Fruit fly (Drosophila melanogaster) whole organism, prepupa: ENCODE measurements around the gene Ipo9.

Source experiments
- Blimp-1 ChIP-seq: fragments of 200-800 bp; sonication (Bioruptor generic); optimal IDR thresholded peaks from 3 replicates; lab custom pipeline; 2017; ENCODE audit warnings: missing biosample characterization, missing genetic modification characterization, mild to moderate bottlenecking, moderate library complexity, missing genetic modification reagents
- CG10631 ChIP-seq: fragments of 200-800 bp; sonication (Bioruptor generic); optimal IDR thresholded peaks from 2 replicates; lab custom pipeline; 2016; ENCODE audit warnings: missing biosample characterization, missing genetic modification characterization
- CG10669 ChIP-seq: fragments of 200-800 bp; sonication (Bioruptor generic); optimal IDR thresholded peaks from 3 replicates; lab custom pipeline; 2018; ENCODE audit warnings: missing biosample characterization, mild to moderate bottlenecking, missing genetic modification characterization, moderate library complexity
- CG11294 ChIP-seq: fragments of 200-800 bp; sonication (Bioruptor generic); IDR thresholded peaks from 2 replicates; pipeline ENCODE4 v1.3.6; 2022; ENCODE audit warnings: missing biosample characterization, missing genetic modification characterization
- CG11902 ChIP-seq: fragments of 200-800 bp; sonication (Bioruptor generic); optimal IDR thresholded peaks from 3 replicates; lab custom pipeline; 2016; ENCODE audit warnings: missing biosample characterization, missing genetic modification characterization
- CG15336 ChIP-seq: fragments of 200-800 bp; sonication (Bioruptor generic); IDR thresholded peaks from 2 replicates; pipeline ENCODE4 v1.3.6; 2022; ENCODE audit warnings: missing biosample characterization, missing genetic modification characterization
- CG1621 ChIP-seq: fragments of 200-800 bp; sonication (Bioruptor generic); optimal IDR thresholded peaks from 3 replicates; lab custom pipeline; 2018; ENCODE audit warnings: missing biosample characterization, mild to moderate bottlenecking, missing genetic modification characterization
- CG16779 ChIP-seq: fragments of 200-800 bp; sonication (Bioruptor generic); optimal IDR thresholded peaks from 3 replicates; lab custom pipeline; 2017; ENCODE audit warnings: missing biosample characterization, mild to moderate bottlenecking, missing genetic modification characterization
- CG3032 ChIP-seq: fragments of 200-800 bp; optimal IDR thresholded peaks from 2 replicates; lab custom pipeline; 2019; ENCODE audit warnings: missing biosample characterization, mild to moderate bottlenecking, missing genetic modification characterization, moderate library complexity
- CG31627 ChIP-seq: fragments of 200-800 bp; sonication (Bioruptor generic); optimal IDR thresholded peaks from 3 replicates; lab custom pipeline; 2016; ENCODE audit warnings: missing biosample characterization, missing genetic modification characterization
- CG32006 ChIP-seq: fragments of 200-800 bp; sonication (Bioruptor generic); optimal IDR thresholded peaks from 3 replicates; lab custom pipeline; 2017; ENCODE audit warnings: missing biosample characterization, mild to moderate bottlenecking, missing genetic modification characterization
- CG34406 ChIP-seq: fragments of 200-800 bp; sonication (Bioruptor generic); optimal IDR thresholded peaks from 3 replicates; lab custom pipeline; 2016; ENCODE audit warnings: missing biosample characterization, missing genetic modification characterization
- CG3919 ChIP-seq: fragments of 200-800 bp; sonication (Bioruptor generic); optimal IDR thresholded peaks from 3 replicates; lab custom pipeline; 2016; ENCODE audit warnings: missing biosample characterization, missing genetic modification characterization
- CG4318 ChIP-seq: fragments of 200-800 bp; sonication (Bioruptor generic); optimal IDR thresholded peaks from 3 replicates; lab custom pipeline; 2017; ENCODE audit warnings: missing biosample characterization, mild to moderate bottlenecking, missing genetic modification characterization
- CG6163 ChIP-seq: fragments of 200-800 bp; sonication (Bioruptor generic); IDR thresholded peaks from 3 replicates; pipeline ENCODE4 v1.3.6; 2022; ENCODE audit warnings: missing biosample characterization, missing genetic modification characterization
- CG6276 ChIP-seq: fragments of 200-800 bp; sonication (Bioruptor generic); optimal IDR thresholded peaks from 2 replicates; lab custom pipeline; 2017; ENCODE audit warnings: missing biosample characterization, mild to moderate bottlenecking, missing genetic modification characterization
- CG6792 ChIP-seq: fragments of 200-800 bp; sonication (Bioruptor generic); optimal IDR thresholded peaks from 3 replicates; lab custom pipeline; 2016; ENCODE audit warnings: missing biosample characterization, missing genetic modification characterization
- CG6808 ChIP-seq: fragments of 200-800 bp; sonication (Bioruptor generic); optimal IDR thresholded peaks from 3 replicates; lab custom pipeline; 2017; ENCODE audit warnings: missing biosample characterization, missing genetic modification characterization, mild to moderate bottlenecking, moderate library complexity, missing genetic modification reagents
- CG7368 ChIP-seq: fragments of 200-800 bp; sonication (Bioruptor generic); optimal IDR thresholded peaks from 3 replicates; lab custom pipeline; 2016; ENCODE audit warnings: missing biosample characterization, missing genetic modification characterization
- CG8119 ChIP-seq: fragments of 200-800 bp; sonication (Bioruptor generic); IDR thresholded peaks from 3 replicates; pipeline ENCODE4 v1.3.6; 2022; ENCODE audit warnings: missing biosample characterization, missing genetic modification characterization
- CG8319 ChIP-seq: fragments of 200-800 bp; sonication (Bioruptor generic); optimal IDR thresholded peaks from 3 replicates; lab custom pipeline; 2016; ENCODE audit warnings: missing biosample characterization, missing genetic modification characterization
- CG8632 ChIP-seq: fragments of 200-800 bp; sonication (Bioruptor generic); optimal IDR thresholded peaks from 3 replicates; lab custom pipeline; 2016; ENCODE audit warnings: missing biosample characterization, missing genetic modification characterization
- CG9139 ChIP-seq: fragments of 200-800 bp; sonication (Bioruptor generic); optimal IDR thresholded peaks from 3 replicates; lab custom pipeline; 2017; ENCODE audit warnings: missing biosample characterization, mild to moderate bottlenecking, missing genetic modification characterization
- Eip75B ChIP-seq: fragments of 200-800 bp; sonication (Bioruptor generic); optimal IDR thresholded peaks from 3 replicates; lab custom pipeline; 2016; ENCODE audit warnings: missing biosample characterization, missing genetic modification characterization
- Eip78C ChIP-seq: fragments of 200-800 bp; sonication (Bioruptor generic); peaks from one replicate; lab custom pipeline; 2016; ENCODE audit warnings: missing biosample characterization, missing genetic modification characterization
- Eip93F ChIP-seq: fragments of 200-800 bp; sonication (Bioruptor generic); optimal IDR thresholded peaks from 2 replicates; lab custom pipeline; 2016; ENCODE audit warnings: missing biosample characterization, mild to moderate bottlenecking, missing genetic modification characterization
- Ets96B ChIP-seq: fragments of 200-800 bp; optimal IDR thresholded peaks from 2 replicates; lab custom pipeline; 2019; ENCODE audit warnings: missing biosample characterization, mild to moderate bottlenecking, missing genetic modification characterization, moderate library complexity
- Gug ChIP-seq: fragments of 200-800 bp; sonication (Bioruptor generic); IDR thresholded peaks from 2 replicates; pipeline ENCODE4 v1.3.6; 2022; ENCODE audit warnings: missing biosample characterization, missing genetic modification characterization
- Hr38 ChIP-seq: sonication (Bioruptor generic); optimal IDR thresholded peaks from 2 replicates; lab custom pipeline; 2016; ENCODE audit warnings: missing biosample characterization, missing genetic modification characterization
- Hr4 ChIP-seq: fragments of 200-800 bp; sonication (Bioruptor generic); optimal IDR thresholded peaks from 3 replicates; lab custom pipeline; 2016; ENCODE audit warnings: missing biosample characterization, missing genetic modification characterization
- Lpt ChIP-seq: fragments of 200-800 bp; sonication (Bioruptor generic); optimal IDR thresholded peaks from 3 replicates; lab custom pipeline; 2016; ENCODE audit warnings: missing biosample characterization, missing genetic modification characterization
- Met ChIP-seq: fragments of 200-800 bp; sonication (Bioruptor generic); optimal IDR thresholded peaks from 3 replicates; lab custom pipeline; 2016; ENCODE audit warnings: missing biosample characterization, missing genetic modification characterization
- Smox ChIP-seq: fragments of 200-800 bp; sonication (Bioruptor generic); optimal IDR thresholded peaks from 3 replicates; lab custom pipeline; 2016; ENCODE audit warnings: missing biosample characterization, missing genetic modification characterization
- Sox102F ChIP-seq: fragments of 200-800 bp; sonication (Bioruptor generic); optimal IDR thresholded peaks from 2 replicates; lab custom pipeline; 2016; ENCODE audit warnings: missing biosample characterization, mild to moderate bottlenecking, missing genetic modification characterization
- achi ChIP-seq: fragments of 200-800 bp; sonication (Bioruptor generic); optimal IDR thresholded peaks from 3 replicates; lab custom pipeline; 2016; ENCODE audit warnings: missing biosample characterization, missing genetic modification characterization
- dsx ChIP-seq: fragments of 200-800 bp; optimal IDR thresholded peaks from 3 replicates; lab custom pipeline; 2019; ENCODE audit warnings: missing biosample characterization, mild to moderate bottlenecking, missing genetic modification characterization, moderate library complexity; ENCODE audit not compliant: poor library complexity, severe bottlenecking
- eg ChIP-seq: fragments of 200-800 bp; sonication (Bioruptor generic); IDR thresholded peaks from 3 replicates; pipeline ENCODE4 v1.3.6; 2022; ENCODE audit warnings: missing biosample characterization, missing genetic modification characterization
- esn ChIP-seq: fragments of 200-800 bp; sonication (Bioruptor generic); optimal IDR thresholded peaks from 2 replicates; lab custom pipeline; 2016; ENCODE audit warnings: missing biosample characterization, mild to moderate bottlenecking, missing genetic modification characterization, moderate library complexity
- fd59A ChIP-seq: fragments of 200-800 bp; sonication (Bioruptor generic); optimal IDR thresholded peaks from 2 replicates; lab custom pipeline; 2017; ENCODE audit warnings: missing biosample characterization, mild to moderate bottlenecking, missing genetic modification characterization, missing genetic modification reagents
- fd85E ChIP-seq: fragments of 200-800 bp; sonication (Bioruptor generic); optimal IDR thresholded peaks from 3 replicates; lab custom pipeline; 2016; ENCODE audit warnings: missing biosample characterization, missing genetic modification characterization
- fkh ChIP-seq: fragments of 200-800 bp; sonication (Bioruptor generic); optimal IDR thresholded peaks from 3 replicates; lab custom pipeline; 2017; ENCODE audit warnings: missing biosample characterization, mild to moderate bottlenecking, missing genetic modification characterization, moderate library complexity
- lz ChIP-seq: fragments of 200-800 bp; sonication (Bioruptor generic); optimal IDR thresholded peaks from 3 replicates; lab custom pipeline; 2016; ENCODE audit warnings: missing biosample characterization, missing genetic modification characterization
- net ChIP-seq: fragments of 200-800 bp; sonication (Bioruptor generic); optimal IDR thresholded peaks from 3 replicates; lab custom pipeline; 2016; ENCODE audit warnings: missing biosample characterization, missing genetic modification characterization
- pdm3 ChIP-seq: fragments of 200-800 bp; sonication (Bioruptor generic); optimal IDR thresholded peaks from 3 replicates; lab custom pipeline; 2016; ENCODE audit warnings: missing biosample characterization, missing genetic modification characterization
- salr ChIP-seq, 2 experiments: fragments of 200-800 bp; sonication (Bioruptor generic); optimal IDR thresholded peaks; 3 replicates each; lab custom pipeline; 2016 to 2018; ENCODE audit warnings: missing biosample characterization in 2 of 2, missing genetic modification characterization in 2 of 2, mild to moderate bottlenecking in 1 of 2
- spab ChIP-seq: fragments of 200-800 bp; sonication (Bioruptor generic); optimal IDR thresholded peaks from 2 replicates; lab custom pipeline; 2017; ENCODE audit warnings: missing biosample characterization, mild to moderate bottlenecking, missing genetic modification characterization, missing genetic modification reagents
- svp ChIP-seq: fragments of 200-800 bp; sonication (Bioruptor generic); peaks from one replicate; lab custom pipeline; 2016; ENCODE audit warnings: missing biosample characterization, missing genetic modification characterization
- topi ChIP-seq: fragments of 200-800 bp; sonication (Bioruptor generic); optimal IDR thresholded peaks from 3 replicates; lab custom pipeline; 2016; ENCODE audit warnings: missing biosample characterization, missing genetic modification characterization

The Ipo9 gene

dm6 chr3R:11407733-11408134 lies 4.6 kb upstream of the Ipo9 start, which contains the start of gene mRpL40:
TSS of gene mRpL40 (plus strand) at chr3R:11407918.
- TF ChIP-seq Smox (GFP tag; lab: Kevin White, UChicago) (no peak), pdm3 (no peak), Ets96B (tag; lab: Kevin White, UChicago) (no peak), Met (GFP tag; lab: Kevin White, UChicago) (no peak), CG15336 (GFP tag; lab: Robert Waterston, UW) (no peak), CG8119 (GFP tag; lab: Robert Waterston, UW) (no peak), achi (GFP tag; lab: Kevin White, UChicago) (no peak), CG11294 (GFP tag; lab: Robert Waterston, UW) (no peak), CG9139 (no peak), topi (GFP tag; lab: Kevin White, UChicago) (no peak), CG6163 (GFP tag; lab: Robert Waterston, UW) (no peak), CG31627 (GFP tag; lab: Kevin White, UChicago) (no peak)

dm6 chr3R:11409667-11410137 lies 2.6 kb upstream of the Ipo9 start, which contains the start of the genes mgr and Irbp:
TSS of gene mgr (minus strand) at chr3R:11409875.
TSS of gene Irbp (plus strand) at chr3R:11410047.
- TF ChIP-seq CG3032 (tag; lab: Kevin White, UChicago): peak; percentile 90
- peak; percentile 85 for TF ChIP-seq CG8119 (GFP tag; lab: Robert Waterston, UW)
- TF ChIP-seq CG11902 (GFP tag; lab: Kevin White, UChicago): peak; percentile 62
- TF ChIP-seq CG34406: peak; percentile 90
- TF ChIP-seq CG6276 (GFP tag; lab: Kevin White, UChicago): no peak
- no peak for TF ChIP-seq CG4318 (GFP tag; lab: Kevin White, UChicago)
- TF ChIP-seq CG3919 (GFP tag; lab: Kevin White, UChicago): peak; percentile 85
- TF ChIP-seq CG6808 (GFP tag; lab: Kevin White, UChicago): no peak
- TF ChIP-seq Eip75B (GFP tag; lab: Kevin White, UChicago): no peak
- peak; percentile 90 for TF ChIP-seq eg (GFP tag; lab: Robert Waterston, UW)
- TF ChIP-seq Eip93F: no peak
- no peak for TF ChIP-seq Hr38 (GFP tag; lab: Kevin White, UChicago)
- TF ChIP-seq topi (GFP tag; lab: Kevin White, UChicago): peak; percentile 76
- TF ChIP-seq achi (GFP tag; lab: Kevin White, UChicago): peak; percentile 90
- TF ChIP-seq CG8319 (GFP tag; lab: Kevin White, UChicago): peak; percentile 60
- TF ChIP-seq fd85E (GFP tag; lab: Kevin White, UChicago): no peak
- TF ChIP-seq CG8632 (GFP tag; lab: Kevin White, UChicago): peak; percentile 84
- no peak for TF ChIP-seq spab (GFP tag; lab: Kevin White, UChicago)
- no peak for TF ChIP-seq fkh (GFP tag; lab: Kevin White, UChicago)
- no peak for TF ChIP-seq salr (GFP tag; optimal IDR thresholded peaks at IDR 0.05; lab: Kevin White, UChicago)
- TF ChIP-seq Blimp-1 (GFP tag; lab: Kevin White, UChicago): peak; percentile 62
- TF ChIP-seq CG32006 (GFP tag; lab: Kevin White, UChicago): peak; percentile 87
- TF ChIP-seq CG1621 (tag; lab: Kevin White, UChicago): peak; percentile 69
- TF ChIP-seq Lpt: peak; percentile 59
- peak; percentile 77 for TF ChIP-seq net (GFP tag; lab: Kevin White, UChicago)
- TF ChIP-seq pdm3: no peak
- TF ChIP-seq Sox102F: no peak
- no peak for TF ChIP-seq Hr4 (GFP tag; lab: Kevin White, UChicago)
- peak; percentile 91 for TF ChIP-seq Gug (GFP tag; lab: Robert Waterston, UW)
- peak; percentile 89 for TF ChIP-seq CG6163 (GFP tag; lab: Robert Waterston, UW)
- peak; percentile 83 for TF ChIP-seq esn (GFP tag; lab: Kevin White, UChicago)
- TF ChIP-seq CG16779 (tag; lab: Kevin White, UChicago): peak; percentile 58
- peak; percentile 71 for TF ChIP-seq Ets96B (tag; lab: Kevin White, UChicago)
- no peak for TF ChIP-seq Eip78C (GFP tag; lab: Kevin White, UChicago)
- TF ChIP-seq svp (GFP tag; lab: Kevin White, UChicago): peak; percentile 92
- TF ChIP-seq dsx (GFP tag; lab: Kevin White, UChicago): peak; percentile 86
- peak; percentile 75 for TF ChIP-seq lz (GFP tag; lab: Kevin White, UChicago)
- peak; percentile 66 for TF ChIP-seq CG7368 (GFP tag; lab: Kevin White, UChicago)
- peak; percentile 84 for TF ChIP-seq CG10669 (GFP tag; lab: Kevin White, UChicago)
- peak; percentile 82 for TF ChIP-seq CG11294 (GFP tag; lab: Robert Waterston, UW)
- TF ChIP-seq CG10631 (GFP tag; lab: Kevin White, UChicago): peak; percentile 92
- TF ChIP-seq fd59A: peak; percentile 54
- TF ChIP-seq CG31627 (GFP tag; lab: Kevin White, UChicago): peak; percentile 61
- TF ChIP-seq CG6792: peak; percentile 79
- no peak; the same call in none of the 2 replicates for TF ChIP-seq CG15336 (GFP tag; lab: Robert Waterston, UW)
